Worm (Caenorhabditis elegans): Measurements from ENCODE around the gene R10E9.3.

The R10E9.3 gene

ce11 chrIII:3916624-3917023 is 43.4 kb upstream of the R10E9.3 start, which contains the start of gene ccdc-47:
Gene ccdc-47, plus strand, starts transcription at chrIII:3916967.
- no peak for TF ChIP-seq attf-4 (tag; optimal IDR thresholded peaks at IDR 0.05)
- TF ChIP-seq ztf-7 (tag; optimal IDR thresholded peaks at IDR 0.05): peak; percentile 44
- TF ChIP-seq lin-38 (GFP tag; IDR thresholded peaks at IDR 0.05): peak; percentile 61
- TF ChIP-seq egl-27 (tag; optimal IDR thresholded peaks at IDR 0.05): no peak
- TF ChIP-seq dpl-1 (GFP tag; optimal IDR thresholded peaks at IDR 0.05): peak; percentile 85
- TF ChIP-seq set-16 (GFP tag; IDR thresholded peaks at IDR 0.05): no peak
- no peak for TF ChIP-seq saeg-2 (GFP tag; IDR thresholded peaks at IDR 0.05)
- no peak for TF ChIP-seq zip-11 (GFP tag; IDR thresholded peaks at IDR 0.05)
- TF ChIP-seq jun-1 (tag; optimal IDR thresholded peaks at IDR 0.05): no peak
- TF ChIP-seq nhr-11 (tag; optimal IDR thresholded peaks at IDR 0.05): no peak
- TF ChIP-seq ceh-28 (tag; optimal IDR thresholded peaks at IDR 0.05): no peak
- peak; percentile 67 for TF ChIP-seq nhr-6 (tag; optimal IDR thresholded peaks at IDR 0.05)
- no peak for TF ChIP-seq Y5F2A.4 (GFP tag; optimal IDR thresholded peaks at IDR 0.05)
- no peak for TF ChIP-seq F26F4.8 (GFP tag; conservative IDR thresholded peaks at IDR 0.05)
- no peak for TF ChIP-seq unc-39 (tag; optimal IDR thresholded peaks at IDR 0.05)
- no peak for TF ChIP-seq gei-8 (GFP tag; optimal IDR thresholded peaks at IDR 0.05)
- TF ChIP-seq lin-15B (tag; optimal IDR thresholded peaks at IDR 0.05): no peak
- TF ChIP-seq dve-1 (tag; optimal IDR thresholded peaks at IDR 0.05; ENCODE audit: insufficient read depth): peak; percentile 59
- peak in 1 of 2 experiments; percentile 74 for TF ChIP-seq hif-1 (tag; optimal IDR thresholded peaks at IDR 0.05)
- TF ChIP-seq unc-130 (GFP tag; optimal IDR thresholded peaks at IDR 0.05): peak; percentile 60
- TF ChIP-seq duxl-1 (tag; optimal IDR thresholded peaks at IDR 0.05; ENCODE audit: poor library complexity): peak; percentile 67
- TF ChIP-seq cey-2 (tag; optimal IDR thresholded peaks at IDR 0.05; ENCODE audit: borderline replicate concordance, insufficient read depth): no peak
- no peak for TF ChIP-seq daf-12 (tag; optimal IDR thresholded peaks at IDR 0.05)
- no peak for TF ChIP-seq nhr-10 (tag; optimal IDR thresholded peaks at IDR 0.05)
- no peak for TF ChIP-seq madf-5 (GFP tag; IDR thresholded peaks at IDR 0.05)
- TF ChIP-seq F10B5.3 (tag; optimal IDR thresholded peaks at IDR 0.05): no peak
- TF ChIP-seq nhr-25 (tag; optimal IDR thresholded peaks at IDR 0.05; ENCODE audit: borderline replicate concordance, insufficient read depth): no peak
- no peak for TF ChIP-seq arid-1 (GFP tag; conservative IDR thresholded peaks at IDR 0.05)
- peak; percentile 6 for TF ChIP-seq hlh-30 (tag; optimal IDR thresholded peaks at IDR 0.05; ENCODE audit: insufficient read depth)
- TF ChIP-seq dmd-8 (GFP tag; IDR thresholded peaks at IDR 0.05): no peak
- no peak for TF ChIP-seq lin-29 (GFP tag; IDR thresholded peaks at IDR 0.05)
- no peak for TF ChIP-seq ceh-44 (GFP tag; IDR thresholded peaks at IDR 0.05)
- TF ChIP-seq dmd-6 (GFP tag; IDR thresholded peaks at IDR 0.05): 0 out of 2 replicates have a peak, but pooled peaks have one; percentile 25
- no peak for TF ChIP-seq nhr-237 (tag; optimal IDR thresholded peaks at IDR 0.05)
- peak; percentile 93 for TF ChIP-seq mes-2 (tag; optimal IDR thresholded peaks at IDR 0.05; ENCODE audit: poor library complexity, severe bottlenecking)
- no peak for TF ChIP-seq daf-8 (GFP tag; IDR thresholded peaks at IDR 0.05)
- TF ChIP-seq daf-16 (GFP tag; optimal IDR thresholded peaks at IDR 0.05): no peak
- TF ChIP-seq daf-16 (tag; optimal IDR thresholded peaks at IDR 0.05): peak; percentile 47
- no peak for TF ChIP-seq php-3 (GFP tag; IDR thresholded peaks at IDR 0.05)
- TF ChIP-seq madf-9 (GFP tag; conservative IDR thresholded peaks at IDR 0.05): no peak
- peak; percentile 12 for TF ChIP-seq rbr-2 (tag; optimal IDR thresholded peaks at IDR 0.05)
- peak; percentile 28 for TF ChIP-seq hlh-11 (tag; optimal IDR thresholded peaks at IDR 0.05)
- no peak for TF ChIP-seq F49E8.2 (tag; optimal IDR thresholded peaks at IDR 0.05; ENCODE audit: borderline replicate concordance)
- no peak for TF ChIP-seq ama-1 (optimal IDR thresholded peaks at IDR 0.05)
- TF ChIP-seq snpc-1.2 (GFP tag; IDR thresholded peaks at IDR 0.05): 0 out of 2 replicates have a peak, but pooled peaks have one; percentile 14
- no peak for TF ChIP-seq ceh-62 (tag; optimal IDR thresholded peaks at IDR 0.05)
- TF ChIP-seq tra-1 (GFP tag; IDR thresholded peaks at IDR 0.05): no peak
- TF ChIP-seq F44E2.7 (GFP tag; IDR thresholded peaks at IDR 0.05): no peak
- TF ChIP-seq F37D6.2 (tag; optimal IDR thresholded peaks at IDR 0.05): no peak
- TF ChIP-seq lin-39 (tag; optimal IDR thresholded peaks at IDR 0.05): no peak
- no peak for TF ChIP-seq unc-62 (GFP tag; optimal IDR thresholded peaks at IDR 0.05 in 1 of 2)
- TF ChIP-seq unc-62 (tag; optimal IDR thresholded peaks at IDR 0.05): no peak

Measured in whole organism, L4 larva.